Worm (Caenorhabditis elegans) whole organism, young adult: ENCODE results near the gene fsn-1.

ENCODE experiments used
- athp-1 ChIP-seq: sonication (generic microtip); optimal IDR thresholded peaks from 2 replicates; lab custom pipeline; 2017; ENCODE audit warnings: mild to moderate bottlenecking, missing genetic modification characterization, missing compliant biosample characterization
- bed-2 ChIP-seq: fragments of 200-800 bp; sonication (Bioruptor generic); IDR thresholded peaks from 2 replicates; pipeline ENCODE4 v1.3.6; 2022; ENCODE audit warnings: missing genetic modification reagents, missing genetic modification characterization, missing compliant biosample characterization
- ceh-27 ChIP-seq: fragments of 200-800 bp; sonication (Bioruptor generic); optimal IDR thresholded peaks from 2 replicates; lab custom pipeline; 2018; ENCODE audit warnings: mild to moderate bottlenecking, missing genetic modification characterization, moderate library complexity, missing compliant biosample characterization
- dpff-1 ChIP-seq: sonication (generic microtip); optimal IDR thresholded peaks from 2 replicates; lab custom pipeline; 2017; ENCODE audit warnings: mild to moderate bottlenecking, missing genetic modification characterization, missing compliant biosample characterization
- dpl-1 ChIP-seq: fragments of 150-350 bp; optimal IDR thresholded peaks from 2 replicates; lab custom pipeline; 2014; ENCODE audit warnings: missing biosample characterization, missing genetic modification reagents, missing genetic modification characterization
- egl-44 ChIP-seq: fragments of 200-800 bp; sonication (Bioruptor generic); IDR thresholded peaks from 2 replicates; pipeline ENCODE4 v1.3.6; 2022; ENCODE audit warnings: missing genetic modification reagents, missing genetic modification characterization, missing compliant biosample characterization
- gei-17 ChIP-seq: fragments of 200-800 bp; sonication (Bioruptor generic); optimal IDR thresholded peaks from 2 replicates; lab custom pipeline; 2018; ENCODE audit warnings: mild to moderate bottlenecking, missing genetic modification characterization, missing compliant biosample characterization
- hlh-12 ChIP-seq: sonication (generic microtip); optimal IDR thresholded peaks from 2 replicates; lab custom pipeline; 2016; ENCODE audit warnings: missing genetic modification characterization, missing compliant biosample characterization
- lsl-1 ChIP-seq: fragments of 200-800 bp; sonication (Bioruptor generic); optimal IDR thresholded peaks from 2 replicates; lab custom pipeline; 2018; ENCODE audit warnings: mild to moderate bottlenecking, missing genetic modification characterization, moderate library complexity, missing compliant biosample characterization
- lsy-27 ChIP-seq: sonication (generic microtip); optimal IDR thresholded peaks from 2 replicates; lab custom pipeline; 2017; ENCODE audit warnings: missing genetic modification characterization, mild to moderate bottlenecking, missing compliant biosample characterization, antibody characterized with exemption, missing genotype, borderline replicate concordance; ENCODE audit not compliant: insufficient read depth
- pha-4 ChIP-seq: fragments of 150-350 bp; sonication (generic microtip); optimal IDR thresholded peaks from 2 replicates; lab custom pipeline; 2014; ENCODE audit warnings: missing biosample characterization, missing genetic modification reagents, missing genetic modification characterization
- sea-2 ChIP-seq: fragments of 200-800 bp; sonication (Bioruptor generic); IDR thresholded peaks from 2 replicates; pipeline ENCODE4 v1.3.6; 2022; ENCODE audit warnings: missing genetic modification characterization, missing compliant biosample characterization
- ztf-18 ChIP-seq: sonication (generic microtip); optimal IDR thresholded peaks from 2 replicates; lab custom pipeline; 2016; ENCODE audit warnings: missing genotype, mild to moderate bottlenecking, missing genetic modification characterization, missing compliant biosample characterization

DNA sequence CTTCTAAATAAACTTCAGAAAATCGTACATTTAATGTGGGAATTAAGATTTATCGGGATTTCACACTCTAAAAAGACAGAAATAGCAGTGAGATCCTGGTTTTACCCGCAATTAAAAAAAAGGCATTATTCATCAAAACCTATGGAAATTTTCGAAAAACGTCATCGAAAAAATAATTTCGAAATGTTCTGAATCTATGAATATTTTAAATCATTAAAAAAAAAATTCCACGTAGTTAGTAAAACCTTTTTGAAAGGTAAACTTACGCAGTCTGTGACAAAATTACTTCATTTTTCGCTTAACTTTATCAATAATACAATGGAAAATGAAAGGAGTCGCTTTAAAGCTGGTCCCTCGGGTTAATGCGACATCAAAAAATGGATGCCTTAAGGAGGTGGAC is 19.4 kb downstream of the fsn-1 start, which contains the start of gene C26E6.1:
- TF ChIP-seq sea-2 = no peak
- TF ChIP-seq gei-17 = no peak
- TF ChIP-seq lsy-27 (tag; lab: Kevin White, UChicago) = no peak
- TF ChIP-seq pha-4 = no peak
- TF ChIP-seq lsl-1 = no peak
- no peak for TF ChIP-seq ztf-18 (tag; lab: Kevin White, UChicago)
- no peak for TF ChIP-seq dpl-1 (GFP tag; lab: Kevin White, UChicago)
- TF ChIP-seq hlh-12 (tag; lab: Kevin White, UChicago) = no peak
- no peak for TF ChIP-seq athp-1 (tag; lab: Kevin White, UChicago)
- no peak for TF ChIP-seq bed-2 (GFP tag; lab: Robert Waterston, UW)
- no peak for TF ChIP-seq ceh-27 (GFP tag; lab: Kevin White, UChicago)
- TF ChIP-seq egl-44 (GFP tag; lab: Robert Waterston, UW) = no peak
- TF ChIP-seq dpff-1 = no peak
